Fruit fly (Drosophila melanogaster) whole organism, embryonic: ENCODE data around the gene CG6126.
A peak's percentile ranks its signal among the peaks of the same experiment; 100 is the strongest.

Source experiments
- ATbp ChIP-seq: fragments of 200-800 bp; sonication (Bioruptor generic); optimal IDR thresholded peaks from 2 replicates; lab custom pipeline; 2017; ENCODE audit warnings: missing biosample characterization, mild to moderate bottlenecking, missing genetic modification characterization, missing genetic modification reagents
- Ada2b ChIP-seq: fragments of 200-800 bp; sonication (Bioruptor generic); IDR thresholded peaks from 2 replicates; pipeline ENCODE4 v1.3.6; 2022; ENCODE audit warnings: missing biosample characterization, missing genetic modification characterization
- Adf1 ChIP-seq: fragments of 200-800 bp; sonication (Bioruptor generic); IDR thresholded peaks from 2 replicates; pipeline ENCODE4 v1.3.6; 2022; ENCODE audit warnings: missing biosample characterization, missing genetic modification characterization
- Blimp-1 ChIP-seq: fragments of 200-800 bp; sonication (Bioruptor generic); optimal IDR thresholded peaks from 3 replicates; lab custom pipeline; 2018; ENCODE audit warnings: missing biosample characterization, missing genetic modification characterization, mild to moderate bottlenecking, moderate library complexity, missing genetic modification reagents
- CG10431 ChIP-seq: fragments of 200-800 bp; sonication (Bioruptor generic); optimal IDR thresholded peaks from 3 replicates; lab custom pipeline; 2018; ENCODE audit warnings: missing biosample characterization, mild to moderate bottlenecking, missing genetic modification characterization
- CG10565 ChIP-seq: fragments of 200-800 bp; sonication (Bioruptor generic); optimal IDR thresholded peaks from 3 replicates; lab custom pipeline; 2016; ENCODE audit warnings: missing biosample characterization, mild to moderate bottlenecking, missing genetic modification characterization
- CG10979 ChIP-seq: fragments of 200-800 bp; sonication (Bioruptor generic); optimal IDR thresholded peaks from 2 replicates; lab custom pipeline; 2018; ENCODE audit warnings: missing biosample characterization, mild to moderate bottlenecking, missing genetic modification characterization, moderate library complexity
- CG11398 ChIP-seq: fragments of 200-800 bp; sonication (Bioruptor generic); optimal IDR thresholded peaks from 2 replicates; lab custom pipeline; 2016; ENCODE audit warnings: missing biosample characterization, missing genetic modification characterization
- CG12299 ChIP-seq: fragments of 200-800 bp; sonication (Bioruptor generic); optimal IDR thresholded peaks from 2 replicates; lab custom pipeline; 2018; ENCODE audit warnings: missing biosample characterization, mild to moderate bottlenecking, missing genetic modification characterization
- CG13123 ChIP-seq: fragments of 200-800 bp; sonication (Bioruptor generic); optimal IDR thresholded peaks from 2 replicates; lab custom pipeline; 2016; ENCODE audit warnings: missing biosample characterization, missing genetic modification characterization
- CG13287 ChIP-seq: fragments of 200-800 bp; sonication (Bioruptor generic); IDR thresholded peaks from 2 replicates; pipeline ENCODE4 v1.3.6; 2022; ENCODE audit warnings: missing biosample characterization, missing genetic modification characterization; ENCODE audit not compliant: partially characterized antibody
- CG14860 ChIP-seq: fragments of 200-800 bp; sonication (Bioruptor generic); IDR thresholded peaks from 3 replicates; pipeline ENCODE4 v1.3.6; 2022; ENCODE audit warnings: missing biosample characterization, missing genetic modification characterization; ENCODE audit not compliant: partially characterized antibody
- CG17829 ChIP-seq: fragments of 200-800 bp; optimal IDR thresholded peaks from 2 replicates; lab custom pipeline; 2019; ENCODE audit warnings: missing biosample characterization, mild to moderate bottlenecking, missing genetic modification characterization, moderate library complexity
- CG1792 ChIP-seq: fragments of 200-800 bp; sonication (Bioruptor generic); optimal IDR thresholded peaks from 2 replicates; lab custom pipeline; 2016; ENCODE audit warnings: missing biosample characterization, missing genetic modification characterization
- CG2199 ChIP-seq: fragments of 200-800 bp; sonication (Bioruptor generic); IDR thresholded peaks from 3 replicates; pipeline ENCODE4 v1.3.6; 2022; ENCODE audit warnings: missing biosample characterization, missing genetic modification characterization
- CG5245 ChIP-seq: fragments of 200-800 bp; sonication (Bioruptor generic); optimal IDR thresholded peaks from 3 replicates; lab custom pipeline; 2016; ENCODE audit warnings: missing biosample characterization, missing genetic modification characterization
- CG6854 ChIP-seq: fragments of 200-800 bp; sonication (Bioruptor generic); optimal IDR thresholded peaks from 3 replicates; lab custom pipeline; 2017; ENCODE audit warnings: missing biosample characterization, mild to moderate bottlenecking, missing genetic modification characterization
- CG7928 ChIP-seq: fragments of 200-800 bp; sonication (Bioruptor generic); optimal IDR thresholded peaks from 2 replicates; lab custom pipeline; 2017; ENCODE audit warnings: missing biosample characterization, mild to moderate bottlenecking, missing genetic modification characterization
- CG8281 ChIP-seq: fragments of 200-800 bp; sonication (Bioruptor generic); optimal IDR thresholded peaks from 2 replicates; lab custom pipeline; 2018; ENCODE audit warnings: missing biosample characterization, mild to moderate bottlenecking, missing genetic modification characterization, moderate library complexity
- CG8478 ChIP-seq: fragments of >200 bp; optimal IDR thresholded peaks from 2 replicates; lab custom pipeline; 2018
- CG9932 ChIP-seq: fragments of 200-800 bp; sonication (Bioruptor generic); IDR thresholded peaks from 2 replicates; pipeline ENCODE4 v1.3.6; 2022; ENCODE audit warnings: missing biosample characterization, missing genetic modification characterization
- Fer1 ChIP-seq: fragments of 200-800 bp; sonication (Bioruptor generic); optimal IDR thresholded peaks from 2 replicates; lab custom pipeline; 2017; ENCODE audit warnings: missing biosample characterization, mild to moderate bottlenecking, missing genetic modification characterization
- Fer3 ChIP-seq: fragments of 200-800 bp; sonication (Bioruptor generic); optimal IDR thresholded peaks from 2 replicates; lab custom pipeline; 2018; ENCODE audit warnings: missing biosample characterization, mild to moderate bottlenecking, missing genetic modification characterization, moderate library complexity
- Hr51 ChIP-seq, 2 experiments: fragments of 200-800 bp; sonication (Bioruptor generic); optimal IDR thresholded peaks; 2 replicates in 1 of 2; 3 replicates in 1 of 2; lab custom pipeline; 2016 to 2018; ENCODE audit warnings: missing biosample characterization in 2 of 2, missing genetic modification characterization in 2 of 2, mild to moderate bottlenecking in 1 of 2, moderate library complexity in 1 of 2
- Hsf ChIP-seq: fragments of 200-800 bp; sonication (Bioruptor generic); optimal IDR thresholded peaks from 3 replicates; lab custom pipeline; 2016; ENCODE audit warnings: missing biosample characterization, missing genetic modification characterization
- Mad ChIP-seq: fragments of 200-800 bp; sonication (Bioruptor generic); optimal IDR thresholded peaks from 2 replicates; lab custom pipeline; 2016; ENCODE audit warnings: missing biosample characterization, missing genetic modification characterization
- Mrtf ChIP-seq: fragments of 200-800 bp; sonication (Bioruptor generic); IDR thresholded peaks from 3 replicates; pipeline ENCODE4 v1.3.6; 2022; ENCODE audit warnings: missing biosample characterization, missing genetic modification characterization
- TFAM ChIP-seq: fragments of 200-800 bp; sonication (Bioruptor generic); optimal IDR thresholded peaks from 2 replicates; lab custom pipeline; 2017; ENCODE audit warnings: missing biosample characterization, missing genetic modification characterization, inconsistent platforms
- Tbp ChIP-seq: fragments of >200 bp; optimal IDR thresholded peaks from 2 replicates; lab custom pipeline; 2018; ENCODE audit warnings: missing biosample characterization, missing genetic modification characterization
- Trl ChIP-seq, 3 experiments: fragments of >200 bp in 2 of 3; fragments of 200-800 bp in 1 of 3; sonication (Bioruptor generic) in 1 of 3; optimal IDR thresholded peaks; 2 replicates in 1 of 3; 3 replicates in 2 of 3; lab custom pipeline; 2016 to 2017; ENCODE audit warnings: missing biosample characterization in 1 of 3, missing genetic modification characterization in 1 of 3
- cad ChIP-seq: fragments of >200 bp; optimal IDR thresholded peaks from 2 replicates; lab custom pipeline; 2017; ENCODE audit warnings: missing biosample characterization, missing genetic modification characterization
- cato ChIP-seq: fragments of 200-800 bp; sonication (Bioruptor generic); optimal IDR thresholded peaks from 2 replicates; lab custom pipeline; 2016; ENCODE audit warnings: missing biosample characterization, missing genetic modification characterization, borderline replicate concordance
- chif ChIP-seq, 2 experiments: fragments of 200-800 bp; sonication (Bioruptor generic); optimal IDR thresholded peaks; 3 replicates each; lab custom pipeline; 2016; ENCODE audit warnings: missing biosample characterization in 2 of 2, missing genetic modification characterization in 2 of 2
- chm ChIP-seq: fragments of 200-800 bp; sonication (Bioruptor generic); IDR thresholded peaks from 2 replicates; pipeline ENCODE4 v1.3.6; 2022; ENCODE audit warnings: missing biosample characterization, missing genetic modification characterization
- dimm ChIP-seq: fragments of 200-800 bp; sonication (Bioruptor generic); IDR thresholded peaks from 2 replicates; pipeline ENCODE4 v1.3.6; 2022; ENCODE audit warnings: missing biosample characterization, missing genetic modification characterization
- gfzf ChIP-seq: fragments of 200-800 bp; sonication (Bioruptor generic); optimal IDR thresholded peaks from 2 replicates; lab custom pipeline; 2016; ENCODE audit warnings: missing biosample characterization, mild to moderate bottlenecking, missing genetic modification characterization, moderate library complexity
- grau ChIP-seq: fragments of 200-800 bp; optimal IDR thresholded peaks from 3 replicates; lab custom pipeline; 2019; ENCODE audit warnings: missing biosample characterization, mild to moderate bottlenecking, missing genetic modification characterization, moderate library complexity
- hth ChIP-seq: fragments of >200 bp; optimal IDR thresholded peaks from 2 replicates; lab custom pipeline; 2017; ENCODE audit warnings: inconsistent platforms
- insv ChIP-seq, 2 experiments: fragments of 200-800 bp; sonication (Bioruptor generic); optimal IDR thresholded peaks; 3 replicates each; lab custom pipeline; 2016 to 2018; ENCODE audit warnings: missing biosample characterization in 2 of 2, missing genetic modification characterization in 2 of 2
- kah ChIP-seq: fragments of 200-800 bp; sonication (Bioruptor generic); optimal IDR thresholded peaks from 2 replicates; lab custom pipeline; 2018; ENCODE audit warnings: missing biosample characterization, mild to moderate bottlenecking, missing genetic modification characterization
- mld ChIP-seq: fragments of 200-800 bp; sonication (Bioruptor generic); IDR thresholded peaks from 3 replicates; pipeline ENCODE4 v1.3.6; 2022; ENCODE audit warnings: missing biosample characterization, missing genetic modification characterization; ENCODE audit not compliant: partially characterized antibody
- nmo ChIP-seq: fragments of 200-800 bp; sonication (Bioruptor generic); optimal IDR thresholded peaks from 2 replicates; lab custom pipeline; 2018; ENCODE audit warnings: missing biosample characterization, mild to moderate bottlenecking, missing genetic modification characterization, moderate library complexity
- pita ChIP-seq: fragments of 200-800 bp; sonication (Bioruptor generic); optimal IDR thresholded peaks from 2 replicates; lab custom pipeline; 2017; ENCODE audit warnings: missing biosample characterization, mild to moderate bottlenecking, missing genetic modification characterization
- schlank ChIP-seq: fragments of 200-800 bp; sonication (Bioruptor generic); optimal IDR thresholded peaks from 2 replicates; lab custom pipeline; 2018; ENCODE audit warnings: missing biosample characterization, mild to moderate bottlenecking, missing genetic modification characterization
- stwl ChIP-seq: fragments of 200-800 bp; sonication (Bioruptor generic); optimal IDR thresholded peaks from 3 replicates; lab custom pipeline; 2018; ENCODE audit warnings: missing biosample characterization, mild to moderate bottlenecking, missing genetic modification characterization, moderate library complexity
- tio ChIP-seq: fragments of 200-800 bp; sonication (Bioruptor generic); optimal IDR thresholded peaks from 2 replicates; lab custom pipeline; 2017; ENCODE audit warnings: missing biosample characterization, missing genetic modification characterization, inconsistent platforms
- trh ChIP-seq: fragments of 200-800 bp; sonication (Bioruptor generic); optimal IDR thresholded peaks from 2 replicates; lab custom pipeline; 2016; ENCODE audit warnings: missing biosample characterization, missing genetic modification characterization
- tx ChIP-seq: fragments of 200-800 bp; sonication (Bioruptor generic); optimal IDR thresholded peaks from 2 replicates; lab custom pipeline; 2016; ENCODE audit warnings: missing biosample characterization, missing genetic modification characterization
- z ChIP-seq: fragments of 200-800 bp; sonication (Bioruptor generic); IDR thresholded peaks from 3 replicates; pipeline ENCODE4 v1.3.6; 2022; ENCODE audit warnings: missing biosample characterization, missing genetic modification characterization

CG6126 gene

DNA sequence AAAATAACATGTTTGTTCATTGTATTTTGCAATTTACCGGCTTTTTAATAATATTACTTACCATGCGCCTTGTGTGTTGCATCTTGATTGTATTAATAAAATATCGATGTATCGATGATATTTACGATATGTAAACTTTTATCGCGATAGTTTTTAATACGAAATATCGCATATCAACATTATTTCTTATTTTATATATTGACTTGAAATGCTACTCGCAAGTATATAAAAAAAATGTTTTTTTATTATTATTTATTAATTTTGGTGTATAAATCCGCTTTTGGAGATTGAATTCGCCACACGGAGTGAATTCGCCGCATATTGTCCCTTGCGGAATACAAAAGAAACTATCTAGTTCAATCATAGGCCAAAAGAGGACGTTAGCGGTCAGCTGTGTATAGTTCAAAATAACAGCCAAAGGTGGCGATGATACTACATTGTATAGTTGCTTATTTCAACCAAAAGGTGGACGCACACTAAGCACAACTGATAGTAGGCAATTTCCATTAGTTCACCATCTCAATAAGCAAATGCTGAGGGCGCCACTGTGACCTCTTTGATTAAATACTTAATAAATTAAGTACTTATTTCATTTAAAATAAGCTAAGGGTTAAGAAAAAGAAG lies 2.4 kb upstream of the CG6126 start, which contains the start of gene mtSSB (continued):
- TF ChIP-seq CG17829 (peak; percentile 91), Mad (GFP tag; lab: Kevin White, UChicago) (peak; percentile 82), CG7928 (GFP tag; lab: Kevin White, UChicago) (peak; percentile 10), z (peak; percentile 62; the same call in 1 of the 3 replicates), TFAM (GFP tag; lab: Kevin White, UChicago) (peak; percentile 13), Mrtf (GFP tag; lab: Robert Waterston, UW) (peak; percentile 92), grau (tag; lab: Kevin White, UChicago) (peak; percentile 84), stwl (tag; lab: Kevin White, UChicago) (peak; percentile 80), CG10431 (GFP tag; lab: Kevin White, UChicago) (no peak), CG12299 (tag; lab: Kevin White, UChicago) (peak; percentile 79), insv (GFP tag; optimal IDR thresholded peaks at IDR 0.05; lab: Kevin White, UChicago) (peak in 1 of 2 experiments; percentile 84), trh (peak; percentile 83), Hr51 (GFP tag; optimal IDR thresholded peaks at IDR 0.05; lab: Kevin White, UChicago) (peak; percentile 74 to 86), Fer3 (tag; lab: Kevin White, UChicago) (peak; percentile 85), Ada2b (GFP tag; lab: Robert Waterston, UW) (peak; percentile 85), kah (GFP tag; lab: Kevin White, UChicago) (no peak), CG8281 (peak; percentile 40), nmo (GFP tag; lab: Kevin White, UChicago) (peak; percentile 76), CG1792 (GFP tag; lab: Kevin White, UChicago) (peak; percentile 46), chif (GFP tag; optimal IDR thresholded peaks at IDR 0.05; lab: Kevin White, UChicago) (peak; percentile 75 to 93), mld (GFP tag; lab: Robert Waterston, UW) (peak; percentile 96), gfzf (GFP tag; lab: Kevin White, UChicago) (peak; percentile 17), Hsf (GFP tag; lab: Kevin White, UChicago) (peak; percentile 93), CG8478 (lab: Kevin White, UChicago) (no peak), Trl (optimal IDR thresholded peaks at IDR 0.05; lab: Kevin White, UChicago) (no peak), Trl (GFP tag; optimal IDR thresholded peaks at IDR 0.05; lab: Kevin White, UChicago) (peak; percentile 95), chm (GFP tag; lab: Robert Waterston, UW) (peak; percentile 93), CG11398 (GFP tag; lab: Kevin White, UChicago) (peak; percentile 76), CG13123 (GFP tag; lab: Kevin White, UChicago) (peak; percentile 76), pita (peak; percentile 79), CG10565 (GFP tag; lab: Kevin White, UChicago) (no peak), dimm (GFP tag; lab: Robert Waterston, UW) (peak; percentile 58; the same call in 1 of the 2 replicates), Adf1 (peak; percentile 56; the same call in 1 of the 2 replicates), CG14860 (GFP tag; lab: Robert Waterston, UW) (peak; percentile 100), tio (GFP tag; lab: Kevin White, UChicago) (peak; percentile 66), CG2199 (peak; percentile 97), Blimp-1 (GFP tag; lab: Kevin White, UChicago) (peak; percentile 83), Tbp (GFP tag; lab: Kevin White, UChicago) (no peak), CG9932 (GFP tag; lab: Robert Waterston, UW) (peak; percentile 91), CG10979 (peak; percentile 91), tx (GFP tag; lab: Kevin White, UChicago) (peak; percentile 77), CG6854 (peak; percentile 73), ATbp (GFP tag; lab: Kevin White, UChicago) (peak; percentile 61), cato (peak; percentile 55), CG13287 (GFP tag; lab: Robert Waterston, UW) (peak; percentile 100), cad (no peak), schlank (tag; lab: Kevin White, UChicago) (peak; percentile 64), hth (lab: Kevin White, UChicago) (no peak), Fer1 (GFP tag; lab: Kevin White, UChicago) (peak; percentile 77), CG5245 (GFP tag; lab: Kevin White, UChicago) (peak; percentile 96)
